Worm (Caenorhabditis elegans): ENCODE measurements around the gene C50D2.6.

DNA sequence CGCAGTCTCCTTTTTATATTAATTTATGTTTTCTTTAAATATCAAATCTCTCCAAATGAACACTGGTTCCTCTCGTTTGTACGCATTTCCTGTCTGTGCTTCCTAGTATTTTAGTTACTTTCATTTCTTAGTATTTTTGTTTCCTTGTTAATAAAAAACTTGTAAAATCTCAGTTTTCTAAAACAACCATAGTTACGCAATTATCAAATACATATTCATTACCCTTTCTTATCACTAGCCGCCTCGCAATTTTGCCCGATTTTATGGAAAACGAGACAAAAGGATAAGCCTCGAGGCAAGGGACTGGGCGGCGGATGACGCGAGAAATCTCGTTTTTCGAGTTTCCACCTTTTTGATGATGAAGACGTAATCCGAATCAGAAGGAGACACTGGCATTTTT, 27.0 kb downstream of the C50D2.6 start, which contains the start of gene C50D2.1:
- TF ChIP-seq nhr-19 (GFP tag; conservative IDR thresholded peaks at IDR 0.05): no peak
- no peak for TF ChIP-seq unc-62 (GFP tag; optimal IDR thresholded peaks at IDR 0.05)
- TF ChIP-seq ama-1 (optimal IDR thresholded peaks at IDR 0.05): no peak
- TF ChIP-seq pax-3 (tag; optimal IDR thresholded peaks at IDR 0.05): no peak
- no peak for TF ChIP-seq snpc-4 (tag; optimal IDR thresholded peaks at IDR 0.05)
- TF ChIP-seq nhr-90 (tag; optimal IDR thresholded peaks at IDR 0.05; ENCODE audit: poor library complexity): no peak
- no peak for TF ChIP-seq mdl-1 (tag; optimal IDR thresholded peaks at IDR 0.05)
- no peak for TF ChIP-seq unc-98 (GFP tag; IDR thresholded peaks at IDR 0.05)
- no peak for TF ChIP-seq blmp-1 (tag; optimal IDR thresholded peaks at IDR 0.05)
- TF ChIP-seq ets-5 (GFP tag; IDR thresholded peaks at IDR 0.05): no peak
- no peak for TF ChIP-seq nhr-237 (tag; optimal IDR thresholded peaks at IDR 0.05)
- no peak for TF ChIP-seq sox-4 (tag; optimal IDR thresholded peaks at IDR 0.05)
- TF ChIP-seq unc-30 (tag; optimal IDR thresholded peaks at IDR 0.05): no peak
- TF ChIP-seq elt-2 (tag; optimal IDR thresholded peaks at IDR 0.05): no peak

All from whole organism, L1 larva.